Worm (Caenorhabditis elegans): ENCODE data around the gene lron-10.

- TF ChIP-seq W03F9.2 (tag; optimal IDR thresholded peaks at IDR 0.05) = peak; percentile 87
- no peak for TF ChIP-seq dao-5 (tag; optimal IDR thresholded peaks at IDR 0.05)
Measured at ce11 chrIII:10599699-10600098, 21.5 kb downstream of the lron-10 start.

Data from whole organism, L4/young adult.